Worm (Caenorhabditis elegans): ENCODE measurements around the gene F09E5.14.
A peak's percentile ranks its signal among the peaks of the same experiment; 100 is the strongest.

ce11 chrII:5331677-5332303 lies 12.9 kb downstream of the F09E5.14 start:
- no peak for TF ChIP-seq nhr-25 (tag; optimal IDR thresholded peaks at IDR 0.05; ENCODE audit: borderline replicate concordance, insufficient read depth)
- TF ChIP-seq dmd-8 (GFP tag; IDR thresholded peaks at IDR 0.05), result no peak
- TF ChIP-seq dve-1 (tag; optimal IDR thresholded peaks at IDR 0.05; ENCODE audit: insufficient read depth), result peak; percentile 11
- TF ChIP-seq unc-39 (tag; optimal IDR thresholded peaks at IDR 0.05), result no peak
- TF ChIP-seq nhr-11 (tag; optimal IDR thresholded peaks at IDR 0.05), result peak; percentile 52
- TF ChIP-seq nhr-28 (tag; optimal IDR thresholded peaks at IDR 0.05), result peak; percentile 52
- TF ChIP-seq pha-4 (GFP tag; IDR thresholded peaks at IDR 0.05), result no peak
- peak; percentile 16 for TF ChIP-seq pha-4 (tag; optimal IDR thresholded peaks at IDR 0.05)

All from whole organism, L4 larva.